Worm (Caenorhabditis elegans): ENCODE results near the gene attf-4.

The attf-4 gene

DNA sequence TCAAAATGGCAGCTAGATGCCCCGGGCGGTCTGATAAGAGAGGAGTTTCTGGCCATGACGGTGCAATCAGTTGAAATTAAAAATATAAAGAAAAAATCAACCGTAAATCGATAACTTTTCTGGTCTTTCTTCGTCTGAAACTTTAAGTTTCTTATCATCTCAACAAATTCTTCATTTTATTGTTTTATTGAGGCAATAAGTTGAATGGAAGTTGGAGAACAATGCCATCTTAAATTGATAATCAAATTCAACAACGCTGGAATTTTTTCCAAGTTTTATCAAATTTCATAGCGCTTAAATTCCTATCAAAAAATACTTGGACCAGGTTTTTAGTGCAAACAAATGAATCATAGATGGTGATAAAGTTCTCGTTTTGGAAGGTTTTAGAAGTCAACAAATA is 36.6 kb downstream of the attf-4 start:
- TF ChIP-seq sptf-1 (tag; optimal IDR thresholded peaks at IDR 0.05) (no peak), pqm-1 (tag; optimal IDR thresholded peaks at IDR 0.05) (peak; percentile 50), fkh-4 (tag; optimal IDR thresholded peaks at IDR 0.05; ENCODE audit: borderline replicate concordance) (no peak), elt-2 (tag; optimal IDR thresholded peaks at IDR 0.05) (peak; percentile 91), jun-1 (tag; optimal IDR thresholded peaks at IDR 0.05) (no peak), unc-86 (tag; optimal IDR thresholded peaks at IDR 0.05) (no peak), mep-1 (tag; optimal IDR thresholded peaks at IDR 0.05) (no peak)

DNA sequence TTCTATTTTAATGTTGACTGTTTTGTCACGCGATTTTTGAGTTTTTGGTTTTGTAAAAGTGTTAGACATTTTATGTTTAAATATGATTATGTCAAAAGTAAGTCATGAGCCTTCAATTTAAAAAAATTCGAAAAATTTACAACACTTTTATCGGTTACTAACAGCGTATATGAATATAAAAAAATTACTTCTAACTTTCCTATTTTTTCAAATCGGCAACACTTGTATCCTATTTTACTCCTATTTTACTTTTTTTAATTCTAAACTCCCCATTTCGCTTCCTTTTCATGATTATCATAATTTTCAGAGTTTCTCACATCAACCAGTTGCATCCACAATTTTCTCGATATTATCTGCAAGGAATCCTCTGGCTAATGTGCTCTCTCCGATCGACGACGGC is 38.0 kb downstream of the attf-4 start, which contains the start of gene kin-18:
TSS of gene kin-18 (plus strand) at position 301 of the 400 bp plus-strand sequence.
- TF ChIP-seq ceh-88 (GFP tag; IDR thresholded peaks at IDR 0.05) (no peak), sox-4 (tag; optimal IDR thresholded peaks at IDR 0.05) (no peak), mab-9 (GFP tag; IDR thresholded peaks at IDR 0.05) (no peak), nhr-77 (tag; optimal IDR thresholded peaks at IDR 0.05) (no peak), xbp-1 (tag; optimal IDR thresholded peaks at IDR 0.05) (no peak), nhr-85 (tag) (no peak), nhr-47 (tag; optimal IDR thresholded peaks at IDR 0.05) (no peak), unc-130 (tag; optimal IDR thresholded peaks at IDR 0.05) (no peak), ceh-8 (GFP tag; optimal IDR thresholded peaks at IDR 0.05) (no peak), lin-15B (tag; optimal IDR thresholded peaks at IDR 0.05) (no peak)

DNA sequence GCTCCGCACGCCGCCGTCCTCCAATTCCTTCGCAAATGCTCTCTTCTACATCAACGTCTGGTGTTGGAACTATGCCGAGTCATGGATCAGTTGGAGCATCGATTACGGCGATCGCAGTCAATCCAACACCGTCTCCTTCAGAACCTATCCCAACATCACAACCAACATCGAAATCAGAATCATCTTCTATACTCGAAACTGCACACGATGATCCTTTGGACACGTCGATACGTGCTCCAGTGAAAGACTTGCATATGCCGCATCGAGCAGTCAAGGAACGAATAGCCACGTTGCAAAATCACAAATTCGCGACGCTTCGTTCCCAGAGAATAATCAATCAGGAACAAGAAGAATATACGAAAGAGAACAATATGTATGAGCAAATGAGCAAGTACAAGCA is 40.6 kb downstream of the attf-4 start:
- TF ChIP-seq lin-39 (tag; optimal IDR thresholded peaks at IDR 0.05), result no peak
- no peak for TF ChIP-seq vab-15 (tag; optimal IDR thresholded peaks at IDR 0.05)
- no peak for TF ChIP-seq efl-1 (optimal IDR thresholded peaks at IDR 0.05)
- TF ChIP-seq efl-1 (GFP tag; optimal IDR thresholded peaks at IDR 0.05 in 1 of 2), result peak in 1 of 2 experiments; percentile 80

DNA sequence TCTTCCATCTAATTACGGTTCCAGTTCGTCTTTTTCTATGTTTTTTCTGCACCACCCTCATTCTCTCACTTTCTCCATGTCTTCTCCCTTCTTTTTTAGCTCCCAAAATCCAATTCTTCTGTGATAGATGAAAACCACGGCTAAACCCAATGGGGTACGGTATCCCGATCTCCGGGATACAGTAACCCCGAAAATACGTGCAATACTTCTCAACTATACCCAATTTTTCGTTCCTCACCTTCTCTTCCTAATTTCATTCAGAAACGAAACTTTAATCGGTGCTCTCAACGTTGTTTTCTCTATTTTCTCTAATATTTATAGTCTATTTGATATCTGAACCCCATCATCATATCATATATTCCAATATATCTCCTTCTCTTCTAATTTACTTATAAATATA is 43.3 kb downstream of the attf-4 start:
- 0 out of 2 replicates have a peak, but pooled peaks have one; percentile 19 for TF ChIP-seq nhr-19 (GFP tag; conservative IDR thresholded peaks at IDR 0.05)
- TF ChIP-seq efl-1 (optimal IDR thresholded peaks at IDR 0.05), result no peak
- peak in 1 of 2 experiments; percentile 29 for TF ChIP-seq efl-1 (GFP tag; optimal IDR thresholded peaks at IDR 0.05 in 1 of 2)
- peak; percentile 74 for TF ChIP-seq ztf-4 (tag; optimal IDR thresholded peaks at IDR 0.05)
- 0 out of 2 replicates have a peak, but pooled peaks have one; percentile 10 for TF ChIP-seq mab-9 (GFP tag; IDR thresholded peaks at IDR 0.05)
- TF ChIP-seq ceh-88 (GFP tag; IDR thresholded peaks at IDR 0.05), result peak; percentile 19; the same call in 1 of the 2 replicates
- peak; percentile 12 for TF ChIP-seq nhr-71 (tag; optimal IDR thresholded peaks at IDR 0.05)
- TF ChIP-seq nhr-85 (tag), result no peak
- no peak for TF ChIP-seq ces-1 (GFP tag; optimal IDR thresholded peaks at IDR 0.05)
- TF ChIP-seq lin-39 (tag; optimal IDR thresholded peaks at IDR 0.05), result no peak

DNA sequence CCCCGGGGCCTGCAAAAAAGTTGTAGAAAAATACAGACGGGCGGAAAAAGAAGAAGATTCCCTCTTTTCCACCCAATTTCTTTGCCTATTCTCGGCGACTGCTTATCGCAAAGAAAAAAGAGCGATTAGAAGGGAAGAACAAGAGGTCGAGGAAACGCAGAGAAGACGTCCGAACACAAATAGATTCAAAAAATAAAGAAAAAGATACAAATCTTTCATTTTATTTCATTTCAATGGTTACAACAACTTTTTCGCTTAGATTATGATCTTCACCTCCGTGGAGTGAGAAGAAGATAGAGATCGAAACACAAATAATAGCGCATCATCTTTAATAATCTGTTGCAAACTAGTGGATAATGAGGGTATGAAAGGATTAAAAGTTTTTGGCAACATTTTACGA is 51.7 kb downstream of the attf-4 start:
- TF ChIP-seq fkh-8 (tag; optimal IDR thresholded peaks at IDR 0.05), result no peak
- no peak for TF ChIP-seq fos-1 (tag; optimal IDR thresholded peaks at IDR 0.05)
- TF ChIP-seq mep-1 (tag; optimal IDR thresholded peaks at IDR 0.05), result peak; percentile 58
- no peak for TF ChIP-seq nhr-28 (tag; optimal IDR thresholded peaks at IDR 0.05)
- TF ChIP-seq hlh-17 (GFP tag; optimal IDR thresholded peaks at IDR 0.05; ENCODE audit: borderline replicate concordance), result no peak
- TF ChIP-seq jun-1 (tag; optimal IDR thresholded peaks at IDR 0.05), result no peak
- TF ChIP-seq snpc-4 (tag; optimal IDR thresholded peaks at IDR 0.05), result no peak
- TF ChIP-seq lin-13 (GFP tag; optimal IDR thresholded peaks at IDR 0.05), result no peak
- no peak for TF ChIP-seq pag-3 (tag; optimal IDR thresholded peaks at IDR 0.05; ENCODE audit: borderline replicate concordance, insufficient read depth)
- peak; percentile 91 for TF ChIP-seq nhr-85 (tag)
- TF ChIP-seq nhr-12 (tag; optimal IDR thresholded peaks at IDR 0.05), result no peak
- peak; percentile 9 for TF ChIP-seq nhr-77 (tag; optimal IDR thresholded peaks at IDR 0.05)
- no peak for TF ChIP-seq hpl-2 (GFP tag; optimal IDR thresholded peaks at IDR 0.05)
- TF ChIP-seq nhr-84 (tag; optimal IDR thresholded peaks at IDR 0.05), result no peak
- TF ChIP-seq nhr-71 (tag; optimal IDR thresholded peaks at IDR 0.05), result peak; percentile 53
- TF ChIP-seq ets-5 (GFP tag; IDR thresholded peaks at IDR 0.05), result no peak
- TF ChIP-seq lin-35 (GFP tag; optimal IDR thresholded peaks at IDR 0.05), result no peak
- no peak for TF ChIP-seq aly-2 (tag; optimal IDR thresholded peaks at IDR 0.05)
- peak in 1 of 2 experiments; percentile 6 for TF ChIP-seq lsy-2 (tag; optimal IDR thresholded peaks at IDR 0.05)
- TF ChIP-seq tbx-2 (tag; optimal IDR thresholded peaks at IDR 0.05), result no peak
- no peak for TF ChIP-seq nhr-11 (tag; optimal IDR thresholded peaks at IDR 0.05)
- peak; percentile 69 for TF ChIP-seq blmp-1 (tag; optimal IDR thresholded peaks at IDR 0.05)
- no peak for TF ChIP-seq ceh-88 (GFP tag; IDR thresholded peaks at IDR 0.05)
- no peak for TF ChIP-seq ceh-63 (GFP tag; optimal IDR thresholded peaks at IDR 0.05)
- no peak for TF ChIP-seq mef-2 (tag; optimal IDR thresholded peaks at IDR 0.05)
- peak; percentile 81 for TF ChIP-seq lin-14 (GFP tag; optimal IDR thresholded peaks at IDR 0.05)
- no peak for TF ChIP-seq ceh-82 (tag; optimal IDR thresholded peaks at IDR 0.05)
